Fruit fly (Drosophila melanogaster): ENCODE measurements around the gene CG11590.

Gene CG11590

dm6 chrX:14247035-14247786 is 47.2 kb downstream of the CG11590 start, which contains the start of gene mud (continued):
- TF ChIP-seq CG7745 (tag; optimal IDR thresholded peaks at IDR 0.05) (no peak), Bdp1 (GFP tag; optimal IDR thresholded peaks at IDR 0.05) (no peak), CG34376 (GFP tag; optimal IDR thresholded peaks at IDR 0.05) (no peak), CG11560 (tag; IDR thresholded peaks at IDR 0.05) (no peak), ase (GFP tag; IDR thresholded peaks at IDR 0.05) (peak; percentile 47; the same call in 1 of the 3 replicates), Gug (GFP tag; IDR thresholded peaks at IDR 0.05) (no peak; the same call in 3 of the 4 replicates), Ets65A (GFP tag) (peak; percentile 79), CG1233 (GFP tag; optimal IDR thresholded peaks at IDR 0.05) (no peak), sens-2 (GFP tag; IDR thresholded peaks at IDR 0.05) (no peak), luna (GFP tag; optimal IDR thresholded peaks at IDR 0.05) (no peak), Tbp (GFP tag; optimal IDR thresholded peaks at IDR 0.05) (no peak), CG2199 (GFP tag; IDR thresholded peaks at IDR 0.05) (no peak), Six4 (GFP tag; optimal IDR thresholded peaks at IDR 0.05) (no peak), dpn (GFP tag; optimal IDR thresholded peaks at IDR 0.05) (no peak), CG6683 (GFP tag; optimal IDR thresholded peaks at IDR 0.05) (no peak), CG31224 (GFP tag; IDR thresholded peaks at IDR 0.05) (no peak), CG2712 (tag; optimal IDR thresholded peaks at IDR 0.05) (peak; percentile 69), CG32772 (GFP tag; IDR thresholded peaks at IDR 0.05) (no peak), ranshi (GFP tag; IDR thresholded peaks at IDR 0.05) (peak; percentile 7; the same call in 1 of the 2 replicates), Med (GFP tag) (peak; percentile 79), inv (GFP tag; IDR thresholded peaks at IDR 0.05; ENCODE audit: partially characterized antibody) (peak; percentile 56), row (GFP tag; IDR thresholded peaks at IDR 0.05) (peak; percentile 80), mirr (GFP tag; optimal IDR thresholded peaks at IDR 0.05) (no peak), CG2875 (GFP tag; optimal IDR thresholded peaks at IDR 0.05) (no peak), NFAT (GFP tag; IDR thresholded peaks at IDR 0.05) (0 out of 2 replicates have a peak, but pooled peaks have one; percentile 26)

Data from whole organism, embryonic.